Worm (Caenorhabditis elegans) whole organism, midembryonic: ENCODE results near the gene dpy-10.

Experiments
- T22C8.4 ChIP-seq: fragments of 200-800 bp; sonication (Bioruptor generic); IDR thresholded peaks from 2 replicates; pipeline ENCODE4 v1.3.6; 2022; ENCODE audit warnings: missing genetic modification characterization, missing compliant biosample characterization
- cog-1 ChIP-seq: sonication (generic microtip); optimal IDR thresholded peaks from 2 replicates; lab custom pipeline; 2016; ENCODE audit warnings: missing genetic modification characterization, missing compliant biosample characterization
- flt-1 ChIP-seq: fragments of 200-800 bp; sonication (Bioruptor generic); IDR thresholded peaks from 2 replicates; pipeline ENCODE4 v1.3.6; 2022; ENCODE audit warnings: missing genetic modification characterization, missing compliant biosample characterization
- klf-2 ChIP-seq: fragments of 200-800 bp; sonication (Bioruptor generic); conservative IDR thresholded peaks from 2 replicates; pipeline ENCODE4 v1.3.6; 2022; ENCODE audit warnings: missing genetic modification reagents, missing genetic modification characterization, missing compliant biosample characterization
- med-1 ChIP-seq: sonication (generic microtip); optimal IDR thresholded peaks from 2 replicates; lab custom pipeline; 2017; ENCODE audit warnings: missing genetic modification characterization, mild to moderate bottlenecking, missing compliant biosample characterization, antibody characterized with exemption, missing genetic modification reagents; ENCODE audit not compliant: insufficient read depth
- ref-1 ChIP-seq: fragments of 200-800 bp; sonication (Bioruptor generic); conservative IDR thresholded peaks from 2 replicates; pipeline ENCODE4 v1.3.6; 2022; ENCODE audit warnings: missing genetic modification reagents, missing genetic modification characterization, missing compliant biosample characterization
- tab-1 ChIP-seq: fragments of 200-800 bp; sonication (Bioruptor generic); IDR thresholded peaks from 2 replicates; pipeline ENCODE4 v1.3.6; 2022; ENCODE audit warnings: missing genetic modification characterization, missing compliant biosample characterization
- ztf-23 ChIP-seq: fragments of 200-800 bp; sonication (Bioruptor generic); IDR thresholded peaks from 2 replicates; pipeline ENCODE4 v1.3.6; 2022; ENCODE audit warnings: missing genetic modification reagents, missing genetic modification characterization, missing compliant biosample characterization
- ztf-29 ChIP-seq: fragments of 200-800 bp; sonication (Bioruptor generic); IDR thresholded peaks from 2 replicates; pipeline ENCODE4 v1.3.6; 2022; ENCODE audit warnings: missing genetic modification reagents, missing genetic modification characterization, missing compliant biosample characterization

Gene dpy-10

DNA sequence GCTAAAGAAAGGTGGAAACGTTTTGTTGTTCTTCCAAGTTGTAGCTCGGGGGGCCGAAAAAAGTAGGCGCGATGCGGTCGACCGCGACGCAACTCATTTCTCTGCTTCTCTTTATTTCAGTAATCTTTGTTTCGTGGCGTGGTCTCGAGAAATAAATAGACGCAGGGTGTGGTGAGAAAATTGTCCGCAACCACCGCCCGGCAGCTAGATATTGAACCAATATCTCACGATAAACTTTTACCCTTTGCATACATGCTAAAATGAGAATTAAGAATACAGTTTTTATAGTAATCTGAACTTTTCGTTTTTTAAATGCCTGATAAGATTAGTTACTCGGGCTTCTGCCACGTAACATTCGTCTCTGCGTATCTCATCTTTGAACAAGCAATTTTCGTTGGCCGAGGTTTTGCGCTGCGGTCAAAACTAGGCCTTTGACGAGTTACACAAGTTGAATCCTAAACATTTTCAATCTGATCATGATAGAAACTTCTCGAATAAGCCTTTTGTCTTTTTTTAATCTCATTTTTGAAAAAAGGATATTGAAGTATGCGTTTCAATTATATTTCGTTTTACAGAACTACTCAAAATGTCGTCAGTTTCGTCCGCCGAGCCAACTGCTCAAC is 28.3 kb downstream of the dpy-10 start, which contains the start of gene gyf-1:
gyf-1 (plus strand) TSS at position 573 of the 623 bp plus-strand sequence.
- TF ChIP-seq cog-1 (tag; lab: Kevin White, UChicago), result no peak

DNA sequence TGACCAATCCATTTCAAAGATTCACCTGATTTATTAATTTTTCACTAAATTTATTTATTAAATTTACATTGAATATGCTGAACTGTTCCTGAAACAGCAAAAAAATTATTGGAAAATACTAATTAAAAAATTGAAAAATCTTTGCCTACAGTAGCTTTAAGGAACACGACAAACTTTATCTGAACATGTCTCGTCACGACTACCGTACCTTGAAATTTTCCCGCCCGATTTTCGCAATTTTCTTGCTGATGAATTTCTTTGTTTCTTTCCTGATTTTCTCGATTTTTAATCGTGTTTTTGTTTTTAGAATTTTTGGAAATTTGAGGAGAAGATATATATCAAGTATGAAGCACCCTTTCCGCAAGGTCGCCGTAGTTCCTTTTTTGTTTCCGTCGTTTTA is 29.1 kb downstream of the dpy-10 start:
- TF ChIP-seq cog-1 (tag; lab: Kevin White, UChicago) (no peak), ztf-29 (GFP tag; lab: Robert Waterston, UW) (no peak), klf-2 (GFP tag; lab: Robert Waterston, UW) (no peak), ref-1 (GFP tag; lab: Robert Waterston, UW) (no peak)

DNA sequence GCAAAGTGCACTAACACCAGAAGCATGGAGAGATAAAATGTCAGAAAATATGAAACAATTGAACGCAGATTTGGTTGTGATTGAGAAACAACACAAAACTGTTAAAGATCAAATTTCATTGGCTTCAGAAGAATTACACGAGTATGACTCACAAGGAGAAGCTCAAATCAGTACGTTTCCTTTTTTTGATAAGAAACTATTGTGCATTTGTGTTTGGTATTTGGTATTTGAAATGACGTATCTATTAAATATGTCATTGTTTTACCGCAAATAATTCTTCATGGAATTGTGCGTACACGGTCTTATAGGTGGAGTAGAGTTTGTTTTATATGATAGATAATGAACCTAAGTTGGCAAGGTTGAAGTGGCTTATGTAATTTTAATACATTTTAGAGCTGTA is 30.5 kb downstream of the dpy-10 start:
- TF ChIP-seq flt-1 (GFP tag; lab: Robert Waterston, UW) (no peak), cog-1 (tag; lab: Kevin White, UChicago) (no peak), ref-1 (GFP tag; lab: Robert Waterston, UW) (no peak), ztf-29 (GFP tag; lab: Robert Waterston, UW) (no peak), ztf-23 (GFP tag; lab: Robert Waterston, UW) (no peak), tab-1 (GFP tag; lab: Robert Waterston, UW) (no peak)

DNA sequence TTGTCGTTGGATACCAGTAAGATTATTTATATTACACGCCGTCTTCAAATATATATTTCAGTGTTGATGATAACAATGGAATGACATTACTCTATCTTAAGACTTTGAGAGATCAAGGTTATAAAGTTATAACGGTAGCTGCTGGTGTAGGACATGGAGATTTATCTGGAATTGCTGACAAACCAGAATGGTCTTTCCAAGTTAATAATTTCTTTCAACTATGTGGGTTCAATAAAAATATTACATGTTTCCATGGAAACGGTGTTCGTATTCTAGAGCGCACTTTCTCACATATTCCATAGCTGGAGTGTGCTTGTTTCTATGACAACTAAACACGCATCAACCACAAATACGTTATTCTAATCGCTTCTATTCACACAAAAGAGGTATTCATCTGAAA is 32.3 kb downstream of the dpy-10 start, which contains the start of gene ift-74:
ift-74 (plus strand) TSS at position 301 of the 400 bp plus-strand sequence.
- TF ChIP-seq cog-1 (tag; lab: Kevin White, UChicago) (no peak), T22C8.4 (GFP tag; lab: Robert Waterston, UW) (no peak)

DNA sequence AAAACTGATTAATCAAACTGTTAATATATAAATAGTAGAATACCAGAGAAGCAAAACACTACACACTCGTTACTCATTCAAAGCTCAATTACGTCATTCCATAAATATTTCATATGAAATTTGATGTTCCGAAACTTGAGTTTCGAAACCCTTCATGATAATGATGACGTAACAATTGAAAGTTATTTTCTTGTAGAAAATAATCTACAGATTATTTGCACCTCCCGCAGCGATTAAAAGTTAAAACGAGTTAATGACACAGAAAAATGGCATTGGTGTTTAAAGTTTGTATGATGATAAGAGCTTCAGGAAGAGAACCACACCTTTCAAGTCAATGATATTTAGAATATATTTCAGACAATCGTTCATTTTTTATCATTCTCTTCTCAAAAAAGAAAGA is 38.1 kb downstream of the dpy-10 start, which contains the start of gene H43E16.1:
H43E16.1 (plus strand) TSS at position 375 of the 400 bp plus-strand sequence.
- no peak for TF ChIP-seq T22C8.4 (GFP tag; lab: Robert Waterston, UW)
- TF ChIP-seq ztf-23 (GFP tag; lab: Robert Waterston, UW), result no peak
- TF ChIP-seq cog-1 (tag; lab: Kevin White, UChicago), result no peak
- no peak for TF ChIP-seq med-1 (GFP tag; lab: Kevin White, UChicago)
- no peak for TF ChIP-seq flt-1 (GFP tag; lab: Robert Waterston, UW)
- no peak for TF ChIP-seq ref-1 (GFP tag; lab: Robert Waterston, UW)
- no peak for TF ChIP-seq tab-1 (GFP tag; lab: Robert Waterston, UW)
- no peak for TF ChIP-seq ztf-29 (GFP tag; lab: Robert Waterston, UW)
- no peak for TF ChIP-seq klf-2 (GFP tag; lab: Robert Waterston, UW)

DNA sequence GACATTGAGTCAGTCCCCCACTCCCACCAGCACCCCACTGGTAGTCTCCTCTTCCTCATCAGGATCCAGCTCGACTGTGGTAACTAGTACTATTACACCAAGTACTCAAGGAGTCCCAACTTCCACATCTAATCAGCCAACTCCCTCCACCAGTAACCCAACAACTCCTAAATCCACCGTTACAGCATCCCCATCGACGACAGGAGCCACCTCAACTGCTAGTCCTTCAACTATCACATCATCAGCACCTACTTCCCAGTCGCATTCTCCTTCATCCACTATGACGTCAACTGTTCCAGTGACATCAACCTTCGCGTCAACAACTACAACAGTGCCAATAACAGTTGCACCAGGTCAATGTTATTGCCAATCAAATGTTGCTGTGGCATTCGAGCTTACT is 43.5 kb downstream of the dpy-10 start:
- TF ChIP-seq ztf-23 (GFP tag; lab: Robert Waterston, UW) (no peak), tab-1 (GFP tag; lab: Robert Waterston, UW) (no peak), flt-1 (GFP tag; lab: Robert Waterston, UW) (no peak), med-1 (GFP tag; lab: Kevin White, UChicago) (no peak), cog-1 (tag; lab: Kevin White, UChicago) (no peak), ztf-29 (GFP tag; lab: Robert Waterston, UW) (no peak), T22C8.4 (GFP tag; lab: Robert Waterston, UW) (no peak), ref-1 (GFP tag; lab: Robert Waterston, UW) (no peak), klf-2 (GFP tag; lab: Robert Waterston, UW) (no peak)

DNA sequence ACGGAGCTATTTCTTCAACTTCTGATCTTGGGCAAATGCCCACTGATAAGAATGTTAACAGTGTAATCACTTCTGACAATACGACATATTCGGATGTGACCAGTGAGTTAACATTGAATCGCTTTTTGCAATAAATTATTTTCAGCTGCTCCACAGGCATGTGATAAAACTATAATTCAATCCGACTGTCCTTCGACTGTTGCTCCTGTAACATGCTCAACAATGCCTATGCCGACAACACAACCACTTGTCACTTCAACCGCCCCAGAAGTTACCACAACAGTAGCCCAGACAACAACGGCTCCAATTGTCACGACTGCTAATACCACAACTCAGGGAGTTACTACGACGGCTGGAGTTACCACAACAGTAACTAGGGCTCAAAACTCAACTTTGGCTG is 44.5 kb downstream of the dpy-10 start:
- TF ChIP-seq flt-1 (GFP tag; lab: Robert Waterston, UW) (no peak), ref-1 (GFP tag; lab: Robert Waterston, UW) (no peak), med-1 (GFP tag; lab: Kevin White, UChicago) (no peak), ztf-29 (GFP tag; lab: Robert Waterston, UW) (no peak), klf-2 (GFP tag; lab: Robert Waterston, UW) (no peak), T22C8.4 (GFP tag; lab: Robert Waterston, UW) (no peak), ztf-23 (GFP tag; lab: Robert Waterston, UW) (no peak), tab-1 (GFP tag; lab: Robert Waterston, UW) (no peak), cog-1 (tag; lab: Kevin White, UChicago) (no peak)

DNA sequence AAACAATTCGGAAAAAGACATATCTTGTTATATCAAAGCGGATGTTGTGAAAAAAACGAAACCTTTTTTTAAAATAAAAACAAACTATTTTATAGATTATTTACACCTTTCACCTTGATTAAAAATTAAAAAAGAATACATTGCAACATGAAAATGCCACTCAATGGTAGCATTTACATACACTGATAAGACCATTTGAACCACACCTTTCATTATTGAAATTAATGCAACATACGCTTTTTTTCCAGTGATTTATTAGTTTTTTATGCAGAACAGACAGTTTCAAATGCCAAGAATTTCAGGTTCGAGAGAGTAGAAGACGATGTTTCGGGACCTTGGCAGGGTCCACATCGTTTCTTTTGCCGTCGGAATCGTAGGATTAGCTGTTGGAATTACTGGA is 45.4 kb downstream of the dpy-10 start, which contains the start of gene T19D12.1:
T19D12.1 (plus strand) TSS at position 301 of the 400 bp plus-strand sequence.
- no peak for TF ChIP-seq ztf-29 (GFP tag; lab: Robert Waterston, UW)
- no peak for TF ChIP-seq flt-1 (GFP tag; lab: Robert Waterston, UW)
- no peak for TF ChIP-seq ref-1 (GFP tag; lab: Robert Waterston, UW)
- no peak for TF ChIP-seq tab-1 (GFP tag; lab: Robert Waterston, UW)
- no peak for TF ChIP-seq cog-1 (tag; lab: Kevin White, UChicago)
- TF ChIP-seq med-1 (GFP tag; lab: Kevin White, UChicago), result no peak
- TF ChIP-seq klf-2 (GFP tag; lab: Robert Waterston, UW), result no peak
- no peak for TF ChIP-seq ztf-23 (GFP tag; lab: Robert Waterston, UW)
- no peak for TF ChIP-seq T22C8.4 (GFP tag; lab: Robert Waterston, UW)

DNA sequence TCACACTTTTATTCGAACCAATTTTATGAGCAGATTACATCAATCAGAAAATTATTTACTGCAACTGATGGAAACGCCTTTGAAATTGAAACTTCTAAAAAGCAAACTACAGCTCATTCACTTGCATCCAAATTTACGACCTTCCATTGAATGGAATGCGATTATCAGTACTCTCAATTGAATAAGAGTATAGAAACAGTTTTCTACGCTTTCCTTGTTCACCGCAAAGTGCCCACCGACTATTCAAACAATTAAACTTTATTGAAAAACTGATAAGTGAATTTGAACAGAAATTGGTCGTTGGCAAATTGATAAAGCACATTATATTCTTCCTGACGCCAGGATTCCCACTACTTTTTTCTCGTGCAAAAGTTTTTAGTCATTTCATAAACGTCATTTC is 46.1 kb downstream of the dpy-10 start:
- TF ChIP-seq ztf-23 (GFP tag; lab: Robert Waterston, UW), result no peak
- no peak for TF ChIP-seq ztf-29 (GFP tag; lab: Robert Waterston, UW)
- no peak for TF ChIP-seq klf-2 (GFP tag; lab: Robert Waterston, UW)
- TF ChIP-seq cog-1 (tag; lab: Kevin White, UChicago), result no peak
- no peak for TF ChIP-seq med-1 (GFP tag; lab: Kevin White, UChicago)
- TF ChIP-seq T22C8.4 (GFP tag; lab: Robert Waterston, UW), result no peak
- no peak for TF ChIP-seq ref-1 (GFP tag; lab: Robert Waterston, UW)
